Worm (Caenorhabditis elegans): Measurements from ENCODE around the gene C47D2.1.

The C47D2.1 gene

ce11 chrX:8229221-8229620 is 14.4 kb downstream of the C47D2.1 start:
- no peak for TF ChIP-seq ama-1 (optimal IDR thresholded peaks at IDR 0.05)
- no peak for TF ChIP-seq tbx-11 (GFP tag; IDR thresholded peaks at IDR 0.05)
- TF ChIP-seq flt-1 (GFP tag; IDR thresholded peaks at IDR 0.05): no peak
- no peak for TF ChIP-seq ceh-13 (GFP tag; optimal IDR thresholded peaks at IDR 0.05)
- TF ChIP-seq tra-4 (tag; optimal IDR thresholded peaks at IDR 0.05): no peak
- TF ChIP-seq hmg-4 (GFP tag; optimal IDR thresholded peaks at IDR 0.05): no peak
- no peak for TF ChIP-seq tbx-37 (GFP tag; conservative IDR thresholded peaks at IDR 0.05)
- no peak for TF ChIP-seq F13C5.2 (tag; optimal IDR thresholded peaks at IDR 0.05)
- no peak for TF ChIP-seq hnd-1 (tag; optimal IDR thresholded peaks at IDR 0.05)
- no peak for TF ChIP-seq sea-1 (GFP tag; conservative IDR thresholded peaks at IDR 0.05)
- no peak for TF ChIP-seq ets-7 (tag; optimal IDR thresholded peaks at IDR 0.05)
- TF ChIP-seq aly-1 (tag; optimal IDR thresholded peaks at IDR 0.05): no peak
- no peak for TF ChIP-seq ceh-36 (tag; optimal IDR thresholded peaks at IDR 0.05)
- no peak for TF ChIP-seq scrt-1 (GFP tag; IDR thresholded peaks at IDR 0.05)
- no peak for TF ChIP-seq pes-1 (GFP tag; IDR thresholded peaks at IDR 0.05)
- no peak for TF ChIP-seq B0310.2 (tag; optimal IDR thresholded peaks at IDR 0.05)
- no peak for TF ChIP-seq hmbx-1 (tag; optimal IDR thresholded peaks at IDR 0.05)

- TF ChIP-seq tbx-11 (GFP tag; IDR thresholded peaks at IDR 0.05) (no peak), ets-7 (tag; optimal IDR thresholded peaks at IDR 0.05) (no peak), ceh-13 (GFP tag; optimal IDR thresholded peaks at IDR 0.05) (no peak), hmbx-1 (tag; optimal IDR thresholded peaks at IDR 0.05) (no peak), scrt-1 (GFP tag; IDR thresholded peaks at IDR 0.05) (no peak), sea-1 (GFP tag; conservative IDR thresholded peaks at IDR 0.05) (no peak), B0310.2 (tag; optimal IDR thresholded peaks at IDR 0.05) (no peak), ama-1 (optimal IDR thresholded peaks at IDR 0.05) (no peak), ceh-36 (tag; optimal IDR thresholded peaks at IDR 0.05) (no peak), pes-1 (GFP tag; IDR thresholded peaks at IDR 0.05) (no peak), tbx-37 (GFP tag; conservative IDR thresholded peaks at IDR 0.05) (no peak), hmg-4 (GFP tag; optimal IDR thresholded peaks at IDR 0.05) (no peak)
Observed at ce11 chrX:8230579-8230978, 15.7 kb downstream of the C47D2.1 start.

ce11 chrX:8231858-8232257 is 17.0 kb downstream of the C47D2.1 start, which contains the start of gene K02A6.3:
Gene K02A6.3 (minus strand): TSS chrX:8231931.
- TF ChIP-seq hmg-4 (GFP tag; optimal IDR thresholded peaks at IDR 0.05): no peak
- TF ChIP-seq hmbx-1 (tag; optimal IDR thresholded peaks at IDR 0.05): no peak
- no peak for TF ChIP-seq pes-1 (GFP tag; IDR thresholded peaks at IDR 0.05)
- no peak for TF ChIP-seq ceh-36 (tag; optimal IDR thresholded peaks at IDR 0.05)

- TF ChIP-seq ama-1 (optimal IDR thresholded peaks at IDR 0.05): no peak
- no peak for TF ChIP-seq B0310.2 (tag; optimal IDR thresholded peaks at IDR 0.05)
Observed at ce11 chrX:8233554-8233953, 18.7 kb downstream of the C47D2.1 start.

- TF ChIP-seq pes-1 (GFP tag; IDR thresholded peaks at IDR 0.05) (no peak), hmbx-1 (tag; optimal IDR thresholded peaks at IDR 0.05) (no peak), ets-7 (tag; optimal IDR thresholded peaks at IDR 0.05) (no peak), ceh-36 (tag; optimal IDR thresholded peaks at IDR 0.05) (no peak), ama-1 (optimal IDR thresholded peaks at IDR 0.05) (no peak), F13C5.2 (tag; optimal IDR thresholded peaks at IDR 0.05) (no peak), flt-1 (GFP tag; IDR thresholded peaks at IDR 0.05) (no peak), tbx-11 (GFP tag; IDR thresholded peaks at IDR 0.05) (no peak), B0310.2 (tag; optimal IDR thresholded peaks at IDR 0.05) (no peak), aly-1 (tag; optimal IDR thresholded peaks at IDR 0.05) (no peak), hmg-4 (GFP tag; optimal IDR thresholded peaks at IDR 0.05) (no peak)
Observed at ce11 chrX:8235994-8236393, 21.1 kb downstream of the C47D2.1 start, which contains the start of gene M60.4. Gene M60.4 (minus strand): TSS chrX:8236314.

- no peak for TF ChIP-seq flt-1 (GFP tag; IDR thresholded peaks at IDR 0.05)
- TF ChIP-seq aly-1 (tag; optimal IDR thresholded peaks at IDR 0.05): no peak
- TF ChIP-seq ets-7 (tag; optimal IDR thresholded peaks at IDR 0.05): no peak
- no peak for TF ChIP-seq tbx-37 (GFP tag; conservative IDR thresholded peaks at IDR 0.05)
- no peak for TF ChIP-seq ceh-36 (tag; optimal IDR thresholded peaks at IDR 0.05)
- TF ChIP-seq scrt-1 (GFP tag; IDR thresholded peaks at IDR 0.05): no peak
- no peak for TF ChIP-seq B0310.2 (tag; optimal IDR thresholded peaks at IDR 0.05)
- no peak for TF ChIP-seq tbx-11 (GFP tag; IDR thresholded peaks at IDR 0.05)
- no peak for TF ChIP-seq hnd-1 (tag; optimal IDR thresholded peaks at IDR 0.05)
- TF ChIP-seq ama-1 (optimal IDR thresholded peaks at IDR 0.05): no peak
- TF ChIP-seq ceh-13 (GFP tag; optimal IDR thresholded peaks at IDR 0.05): no peak
- TF ChIP-seq pes-1 (GFP tag; IDR thresholded peaks at IDR 0.05): no peak
Observed at ce11 chrX:8236515-8236914, 21.6 kb downstream of the C47D2.1 start.

- TF ChIP-seq tbx-37 (GFP tag; conservative IDR thresholded peaks at IDR 0.05) (no peak), sea-1 (GFP tag; conservative IDR thresholded peaks at IDR 0.05) (no peak), tra-4 (tag; optimal IDR thresholded peaks at IDR 0.05) (no peak), hmbx-1 (tag; optimal IDR thresholded peaks at IDR 0.05) (no peak), tbx-11 (GFP tag; IDR thresholded peaks at IDR 0.05) (no peak), ceh-13 (GFP tag; optimal IDR thresholded peaks at IDR 0.05) (no peak), B0310.2 (tag; optimal IDR thresholded peaks at IDR 0.05) (no peak), ama-1 (optimal IDR thresholded peaks at IDR 0.05) (no peak)
Observed at ce11 chrX:8238639-8239055, 23.8 kb downstream of the C47D2.1 start.

- TF ChIP-seq tra-4 (tag; optimal IDR thresholded peaks at IDR 0.05): no peak
- TF ChIP-seq hmbx-1 (tag; optimal IDR thresholded peaks at IDR 0.05): no peak
- TF ChIP-seq tbx-11 (GFP tag; IDR thresholded peaks at IDR 0.05): no peak
- no peak for TF ChIP-seq hmg-4 (GFP tag; optimal IDR thresholded peaks at IDR 0.05)
- no peak for TF ChIP-seq scrt-1 (GFP tag; IDR thresholded peaks at IDR 0.05)
- TF ChIP-seq pes-1 (GFP tag; IDR thresholded peaks at IDR 0.05): no peak
- TF ChIP-seq hnd-1 (tag; optimal IDR thresholded peaks at IDR 0.05): no peak
- TF ChIP-seq B0310.2 (tag; optimal IDR thresholded peaks at IDR 0.05): no peak
- TF ChIP-seq ama-1 (optimal IDR thresholded peaks at IDR 0.05): no peak
- no peak for TF ChIP-seq aly-1 (tag; optimal IDR thresholded peaks at IDR 0.05)
- TF ChIP-seq F13C5.2 (tag; optimal IDR thresholded peaks at IDR 0.05): no peak
- no peak for TF ChIP-seq tbx-37 (GFP tag; conservative IDR thresholded peaks at IDR 0.05)
- TF ChIP-seq ets-7 (tag; optimal IDR thresholded peaks at IDR 0.05): no peak
- no peak for TF ChIP-seq flt-1 (GFP tag; IDR thresholded peaks at IDR 0.05)
- TF ChIP-seq ceh-36 (tag; optimal IDR thresholded peaks at IDR 0.05): no peak
- TF ChIP-seq sea-1 (GFP tag; conservative IDR thresholded peaks at IDR 0.05): no peak
- no peak for TF ChIP-seq ceh-13 (GFP tag; optimal IDR thresholded peaks at IDR 0.05)
Observed at ce11 chrX:8241906-8242305, 27.0 kb downstream of the C47D2.1 start, which contains the start of gene endu-2. Gene endu-2 (plus strand): TSS chrX:8242301.
